Worm (Caenorhabditis elegans) whole organism, L4/young adult: ENCODE results near the gene flp-26.

Source experiments
- W03F9.2 ChIP-seq: fragments of 150-350 bp; optimal IDR thresholded peaks from 2 replicates; lab custom pipeline; 2014; ENCODE audit warnings: missing biosample characterization, missing genetic modification characterization
- dao-5 ChIP-seq: sonication (generic microtip); optimal IDR thresholded peaks from 2 replicates; lab custom pipeline; 2016; ENCODE audit warnings: missing genotype, missing genetic modification characterization, moderate library complexity, missing compliant biosample characterization
- him-1 ChIP-seq: sonication (generic microtip); optimal IDR thresholded peaks from 2 replicates; lab custom pipeline; 2016; ENCODE audit warnings: missing genotype, missing genetic modification reagents, missing genetic modification characterization, missing compliant biosample characterization

- TF ChIP-seq W03F9.2 (tag; lab: Kevin White, UChicago) (no peak), dao-5 (tag; lab: Kevin White, UChicago) (no peak), him-1 (tag; lab: Kevin White, UChicago) (no peak)
Observed at ce11 chrX:7050290-7050689, 21.4 kb downstream of the flp-26 start, which contains the start of gene ubc-17.
